Fruit fly (Drosophila melanogaster): ENCODE results near the gene CG13843.

dm6 chr3R:22635684-22636566, 26.6 kb downstream of the CG13843 start:
- TF ChIP-seq h (GFP tag; optimal IDR thresholded peaks at IDR 0.05), result peak; percentile 37
- TF ChIP-seq psq (GFP tag; optimal IDR thresholded peaks at IDR 0.05), result peak; percentile 24
- TF ChIP-seq Abd-B (GFP tag; optimal IDR thresholded peaks at IDR 0.05), result no peak
- TF ChIP-seq usp (GFP tag; optimal IDR thresholded peaks at IDR 0.05), result no peak
- TF ChIP-seq sage (GFP tag; optimal IDR thresholded peaks at IDR 0.05), result no peak
- peak; percentile 29 for TF ChIP-seq Hnf4 (GFP tag; optimal IDR thresholded peaks at IDR 0.05)
- TF ChIP-seq lola (GFP tag; optimal IDR thresholded peaks at IDR 0.05), result no peak
- peak; percentile 45 for TF ChIP-seq CrebA (GFP tag; optimal IDR thresholded peaks at IDR 0.05; ENCODE audit: borderline replicate concordance)

All from whole organism, wandering third instar larva.